Fruit fly (Drosophila melanogaster) whole organism, embryonic: ENCODE results near the gene CG7071.

Source experiments
- Aef1 ChIP-seq: fragments of 200-800 bp; sonication (Bioruptor generic); IDR thresholded peaks from 3 replicates; pipeline ENCODE4 v1.3.6; 2022; ENCODE audit warnings: missing biosample characterization, missing genetic modification characterization
- Atf-2 ChIP-seq: fragments of 200-800 bp; sonication (Bioruptor generic); optimal IDR thresholded peaks from 2 replicates; lab custom pipeline; 2016; ENCODE audit warnings: missing biosample characterization, missing genetic modification characterization
- CG1024 ChIP-seq: fragments of 200-800 bp; sonication (Bioruptor generic); IDR thresholded peaks from 2 replicates; pipeline ENCODE4 v1.3.6; 2022; ENCODE audit warnings: missing biosample characterization, missing genetic modification characterization
- CG10654 ChIP-seq: fragments of 200-800 bp; sonication (Bioruptor generic); optimal IDR thresholded peaks from 2 replicates; lab custom pipeline; 2016; ENCODE audit warnings: missing biosample characterization, missing genetic modification characterization
- CG11247 ChIP-seq: fragments of 200-800 bp; sonication (Bioruptor generic); IDR thresholded peaks from 2 replicates; pipeline ENCODE4 v1.3.6; 2022; ENCODE audit warnings: missing biosample characterization, missing genetic modification characterization
- CG11504 ChIP-seq: fragments of 200-800 bp; sonication (Bioruptor generic); optimal IDR thresholded peaks from 3 replicates; lab custom pipeline; 2019; ENCODE audit warnings: missing biosample characterization, mild to moderate bottlenecking, missing genetic modification characterization, moderate library complexity
- CG12071 ChIP-seq: fragments of 200-800 bp; sonication (Bioruptor generic); optimal IDR thresholded peaks from 3 replicates; lab custom pipeline; 2018; ENCODE audit warnings: missing biosample characterization, mild to moderate bottlenecking, missing genetic modification characterization
- CG12155 ChIP-seq: fragments of 200-800 bp; sonication (Bioruptor generic); optimal IDR thresholded peaks from 3 replicates; lab custom pipeline; 2016; ENCODE audit warnings: missing biosample characterization, missing genetic modification characterization
- CG1233 ChIP-seq: fragments of 200-800 bp; sonication (Bioruptor generic); optimal IDR thresholded peaks from 4 replicates; lab custom pipeline; 2018; ENCODE audit warnings: missing biosample characterization, mild to moderate bottlenecking, missing genetic modification characterization
- CG13296 ChIP-seq: fragments of 200-800 bp; sonication (Bioruptor generic); optimal IDR thresholded peaks from 3 replicates; lab custom pipeline; 2018; ENCODE audit warnings: missing biosample characterization, mild to moderate bottlenecking, missing genetic modification characterization
- CG14050 ChIP-seq: fragments of 200-800 bp; sonication (Bioruptor generic); IDR thresholded peaks from 3 replicates; pipeline ENCODE4 v1.3.6; 2022; ENCODE audit warnings: missing biosample characterization, missing genetic modification characterization
- CG14860 ChIP-seq: fragments of 200-800 bp; sonication (Bioruptor generic); IDR thresholded peaks from 3 replicates; pipeline ENCODE4 v1.3.6; 2022; ENCODE audit warnings: missing biosample characterization, missing genetic modification characterization; ENCODE audit not compliant: partially characterized antibody
- CG15269 ChIP-seq: fragments of 200-800 bp; sonication (Bioruptor generic); optimal IDR thresholded peaks from 2 replicates; lab custom pipeline; 2018; ENCODE audit warnings: missing biosample characterization, mild to moderate bottlenecking, missing genetic modification characterization, moderate library complexity
- CG1647 ChIP-seq: fragments of 200-800 bp; sonication (Bioruptor generic); optimal IDR thresholded peaks from 3 replicates; lab custom pipeline; 2016; ENCODE audit warnings: missing biosample characterization, missing genetic modification characterization
- CG30431 ChIP-seq: fragments of 200-800 bp; sonication (Bioruptor generic); optimal IDR thresholded peaks from 2 replicates; lab custom pipeline; 2017; ENCODE audit warnings: missing biosample characterization, missing genetic modification characterization
- CG32767 ChIP-seq: fragments of 200-800 bp; sonication (Bioruptor generic); IDR thresholded peaks from 2 replicates; pipeline ENCODE4 v1.3.6; 2022; ENCODE audit warnings: missing biosample characterization, missing genetic modification characterization
- CG32772 ChIP-seq: fragments of 200-800 bp; sonication (Bioruptor generic); IDR thresholded peaks from 2 replicates; pipeline ENCODE4 v1.3.6; 2022; ENCODE audit warnings: missing biosample characterization, missing genetic modification characterization
- CG3407 ChIP-seq: fragments of 200-800 bp; sonication (Bioruptor generic); optimal IDR thresholded peaks from 2 replicates; lab custom pipeline; 2018; ENCODE audit warnings: missing biosample characterization, mild to moderate bottlenecking, missing genetic modification characterization
- CG4424 ChIP-seq: fragments of 200-800 bp; sonication (Bioruptor generic); optimal IDR thresholded peaks from 3 replicates; lab custom pipeline; 2016; ENCODE audit warnings: missing biosample characterization, missing genetic modification characterization
- CG4617 ChIP-seq: fragments of 200-800 bp; sonication (Bioruptor generic); optimal IDR thresholded peaks from 3 replicates; lab custom pipeline; 2016; ENCODE audit warnings: missing biosample characterization, missing genetic modification characterization, borderline replicate concordance
- CG6791 ChIP-seq: fragments of 200-800 bp; sonication (Bioruptor generic); IDR thresholded peaks from 3 replicates; pipeline ENCODE4 v1.3.6; 2022; ENCODE audit warnings: missing biosample characterization, missing genetic modification characterization; ENCODE audit not compliant: partially characterized antibody
- CG6813 ChIP-seq: fragments of 200-800 bp; sonication (Bioruptor generic); optimal IDR thresholded peaks from 2 replicates; lab custom pipeline; 2017; ENCODE audit warnings: missing biosample characterization, missing genetic modification characterization, mild to moderate bottlenecking, moderate library complexity, missing genetic modification reagents
- CG7271 ChIP-seq: fragments of 200-800 bp; sonication (Bioruptor generic); optimal IDR thresholded peaks from 2 replicates; lab custom pipeline; 2018; ENCODE audit warnings: missing biosample characterization, mild to moderate bottlenecking, missing genetic modification characterization, moderate library complexity
- CG8944 ChIP-seq: fragments of 200-800 bp; sonication (Bioruptor generic); optimal IDR thresholded peaks from 3 replicates; lab custom pipeline; 2016; ENCODE audit warnings: missing biosample characterization, missing genetic modification characterization
- CG9727 ChIP-seq: fragments of 200-800 bp; sonication (Bioruptor generic); optimal IDR thresholded peaks from 3 replicates; lab custom pipeline; 2017; ENCODE audit warnings: missing biosample characterization, mild to moderate bottlenecking, missing genetic modification characterization
- CHES-1-like ChIP-seq: fragments of 200-800 bp; sonication (Bioruptor generic); optimal IDR thresholded peaks from 2 replicates; lab custom pipeline; 2016; ENCODE audit warnings: missing biosample characterization, missing genetic modification characterization
- Dfd ChIP-seq, 2 experiments: fragments of >200 bp; optimal IDR thresholded peaks; 2 replicates each; lab custom pipeline; 2017; ENCODE audit warnings: missing biosample characterization in 2 of 2, missing genetic modification characterization in 2 of 2
- Ets65A ChIP-seq: fragments of 200-800 bp; sonication (Bioruptor generic); peaks from one replicate; lab custom pipeline; 2016; ENCODE audit warnings: missing biosample characterization, missing genetic modification characterization
- Fer2 ChIP-seq: fragments of 200-800 bp; sonication (Bioruptor generic); optimal IDR thresholded peaks from 2 replicates; lab custom pipeline; 2018; ENCODE audit warnings: missing biosample characterization, mild to moderate bottlenecking, missing genetic modification characterization, moderate library complexity
- NC2α ChIP-seq: fragments of 200-800 bp; sonication (Bioruptor generic); optimal IDR thresholded peaks from 2 replicates; lab custom pipeline; 2016; ENCODE audit warnings: missing biosample characterization, missing genetic modification characterization
- Rx ChIP-seq: fragments of 200-800 bp; sonication (Bioruptor generic); IDR thresholded peaks from 2 replicates; pipeline ENCODE4 v1.3.6; 2022; ENCODE audit warnings: missing biosample characterization, missing genetic modification characterization
- Ssrp ChIP-seq: fragments of 200-800 bp; sonication (Bioruptor generic); optimal IDR thresholded peaks from 2 replicates; lab custom pipeline; 2018; ENCODE audit warnings: missing biosample characterization, mild to moderate bottlenecking, missing genetic modification characterization, moderate library complexity
- Tbp ChIP-seq: fragments of >200 bp; optimal IDR thresholded peaks from 2 replicates; lab custom pipeline; 2018; ENCODE audit warnings: missing biosample characterization, missing genetic modification characterization
- al ChIP-seq: fragments of 200-800 bp; sonication (Bioruptor generic); IDR thresholded peaks from 2 replicates; pipeline ENCODE4 v1.3.6; 2022; ENCODE audit warnings: missing biosample characterization, missing genetic modification characterization
- bbx ChIP-seq: fragments of 200-800 bp; sonication (Bioruptor generic); IDR thresholded peaks from 2 replicates; pipeline ENCODE4 v1.3.6; 2022; ENCODE audit warnings: missing biosample characterization, missing genetic modification characterization; ENCODE audit not compliant: partially characterized antibody
- crc ChIP-seq: fragments of 200-800 bp; sonication (Bioruptor generic); optimal IDR thresholded peaks from 2 replicates; lab custom pipeline; 2016; ENCODE audit warnings: missing biosample characterization, missing genetic modification characterization
- dm ChIP-seq: fragments of 200-800 bp; sonication (Bioruptor generic); optimal IDR thresholded peaks from 3 replicates; lab custom pipeline; 2016; ENCODE audit warnings: missing biosample characterization, missing genetic modification characterization
- eyg ChIP-seq: fragments of 200-800 bp; sonication (Bioruptor generic); optimal IDR thresholded peaks from 3 replicates; lab custom pipeline; 2016; ENCODE audit warnings: missing biosample characterization, missing genetic modification characterization
- gce ChIP-seq: fragments of 200-800 bp; sonication (Bioruptor generic); IDR thresholded peaks from 3 replicates; pipeline ENCODE4 v1.3.6; 2022; ENCODE audit warnings: missing biosample characterization, missing genetic modification characterization
- grn ChIP-seq: fragments of 200-800 bp; sonication (Bioruptor generic); optimal IDR thresholded peaks from 3 replicates; lab custom pipeline; 2017; ENCODE audit warnings: missing biosample characterization, missing genetic modification characterization
- gro ChIP-seq: fragments of 200-800 bp; sonication (Bioruptor generic); optimal IDR thresholded peaks from 2 replicates; lab custom pipeline; 2016; ENCODE audit warnings: missing biosample characterization, missing genetic modification characterization
- ham ChIP-seq: fragments of 200-800 bp; sonication (Bioruptor generic); IDR thresholded peaks from 2 replicates; pipeline ENCODE4 v1.3.6; 2022; ENCODE audit warnings: missing biosample characterization, missing genetic modification characterization
- nau ChIP-seq: fragments of 200-800 bp; sonication (Bioruptor generic); optimal IDR thresholded peaks from 3 replicates; lab custom pipeline; 2017; ENCODE audit warnings: missing biosample characterization, mild to moderate bottlenecking, missing genetic modification characterization, missing genetic modification reagents
- otp ChIP-seq: fragments of 200-800 bp; sonication (Bioruptor generic); IDR thresholded peaks from 3 replicates; pipeline ENCODE4, ENCODE4 v1.3.6; 2022; ENCODE audit warnings: missing biosample characterization, missing genetic modification characterization
- ro ChIP-seq: fragments of 200-800 bp; sonication (Bioruptor generic); IDR thresholded peaks from 2 replicates; pipeline ENCODE4 v1.3.6; 2022; ENCODE audit warnings: missing biosample characterization, missing genetic modification characterization
- stc ChIP-seq: fragments of 200-800 bp; sonication (Bioruptor generic); IDR thresholded peaks from 2 replicates; pipeline ENCODE4 v1.3.6; 2022; ENCODE audit warnings: missing biosample characterization, missing genetic modification characterization
- tap ChIP-seq: fragments of 200-800 bp; optimal IDR thresholded peaks from 3 replicates; lab custom pipeline; 2019; ENCODE audit warnings: missing biosample characterization, mild to moderate bottlenecking, missing genetic modification characterization, moderate library complexity
- tup ChIP-seq: fragments of 200-800 bp; sonication (Bioruptor generic); optimal IDR thresholded peaks from 2 replicates; lab custom pipeline; 2016; ENCODE audit warnings: missing biosample characterization, mild to moderate bottlenecking, missing genetic modification characterization, moderate library complexity
- usp ChIP-seq: fragments of >200 bp; optimal IDR thresholded peaks from 2 replicates; lab custom pipeline; 2017; ENCODE audit warnings: missing biosample characterization, missing genetic modification characterization
- zfh1 ChIP-seq: fragments of 200-800 bp; sonication (Bioruptor generic); IDR thresholded peaks from 3 replicates; pipeline ENCODE4 v1.3.6; 2022; ENCODE audit warnings: missing biosample characterization, missing genetic modification characterization

CG7071 gene

DNA sequence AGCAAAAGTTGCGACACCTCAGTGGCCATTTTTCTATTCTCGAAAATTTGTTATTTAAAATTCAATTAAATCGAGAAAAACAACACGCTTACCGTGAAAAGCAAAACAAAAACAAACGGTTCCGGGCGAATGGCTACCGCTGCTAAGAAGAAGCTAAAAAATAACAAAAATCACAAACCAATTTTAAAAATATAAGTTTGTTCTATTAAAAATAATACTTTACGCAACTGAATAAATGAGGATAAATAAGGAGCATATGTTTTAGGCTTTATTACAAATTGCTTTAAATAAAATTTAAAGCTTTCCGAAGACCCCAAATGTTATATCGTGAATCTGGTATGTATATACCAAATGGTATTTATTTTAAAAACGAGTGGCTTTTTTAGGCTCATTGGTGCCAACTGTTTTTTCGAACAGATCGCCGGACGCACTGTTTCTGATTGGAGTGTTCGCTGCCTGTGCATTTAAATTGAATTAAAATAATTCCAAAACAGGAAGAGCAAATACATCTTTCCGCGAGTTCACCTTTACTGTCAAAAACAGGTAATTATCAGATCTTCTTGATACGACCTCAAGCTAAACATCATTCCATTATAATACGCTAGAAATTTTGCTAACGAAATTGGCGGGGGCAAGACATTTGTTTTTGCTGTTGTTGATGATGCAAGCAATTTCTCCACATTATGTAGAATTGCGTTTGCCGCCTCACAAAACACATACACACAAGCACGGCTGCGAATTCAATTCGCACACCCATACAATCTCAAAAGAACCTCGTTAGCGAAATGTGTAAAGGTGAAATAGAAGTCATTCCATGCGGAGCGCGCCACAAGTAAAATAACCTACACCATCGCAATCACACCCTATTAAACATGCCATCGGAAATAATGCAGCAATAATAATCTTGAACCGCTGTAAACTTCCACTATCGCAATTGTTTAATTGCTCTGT, 5.0 kb downstream of the CG7071 start, which contains the start of the genes Polr3F and PyK (continued):
- no peak for TF ChIP-seq ham (GFP tag; lab: Robert Waterston, UW)
- TF ChIP-seq tap (tag; lab: Kevin White, UChicago), result no peak
- no peak for TF ChIP-seq Rx (GFP tag; lab: Robert Waterston, UW)
- TF ChIP-seq CG9727 (GFP tag; lab: Kevin White, UChicago), result peak; percentile 41
- no peak for TF ChIP-seq ro (GFP tag; lab: Robert Waterston, UW)
- no peak for TF ChIP-seq CG1233
- TF ChIP-seq stc, result no peak
- peak; percentile 12; the same call in 1 of the 3 replicates for TF ChIP-seq Aef1
- TF ChIP-seq CG6813, result no peak
- no peak for TF ChIP-seq zfh1 (GFP tag; lab: Robert Waterston, UW)
- no peak for TF ChIP-seq Tbp
- no peak for TF ChIP-seq CG32772 (GFP tag; lab: Robert Waterston, UW)
- TF ChIP-seq eyg (GFP tag; lab: Kevin White, UChicago), result no peak
- no peak for TF ChIP-seq CG32767 (GFP tag; lab: Robert Waterston, UW)
- TF ChIP-seq Atf-2 (GFP tag; lab: Kevin White, UChicago), result no peak
- no peak for TF ChIP-seq CG30431 (GFP tag; lab: Kevin White, UChicago)
- no peak for TF ChIP-seq grn
- TF ChIP-seq CG3407 (GFP tag; lab: Kevin White, UChicago), result no peak
- peak; percentile 44 for TF ChIP-seq CHES-1-like (GFP tag; lab: Kevin White, UChicago)
- no peak for TF ChIP-seq CG12071
- no peak; the same call in 2 of the 3 replicates for TF ChIP-seq otp (GFP tag; lab: Robert Waterston, UW)
- peak; percentile 5 for TF ChIP-seq CG12155 (GFP tag; lab: Kevin White, UChicago)
- no peak for TF ChIP-seq CG14860 (GFP tag; lab: Robert Waterston, UW)
- no peak for TF ChIP-seq al
- no peak for TF ChIP-seq nau (GFP tag; lab: Kevin White, UChicago)
- TF ChIP-seq CG4617 (GFP tag; lab: Kevin White, UChicago), result peak; percentile 30
- TF ChIP-seq Ssrp (tag; lab: Kevin White, UChicago), result no peak
- no peak for TF ChIP-seq CG14050
- TF ChIP-seq CG11504 (tag; lab: Kevin White, UChicago), result peak; percentile 49
- TF ChIP-seq tup (GFP tag; lab: Kevin White, UChicago), result no peak
- no peak for TF ChIP-seq Fer2
- TF ChIP-seq Ets65A (GFP tag; lab: Kevin White, UChicago), result peak; percentile 23
- no peak for TF ChIP-seq CG4424
- TF ChIP-seq CG13296 (GFP tag; lab: Kevin White, UChicago), result peak; percentile 4
- TF ChIP-seq CG15269 (tag; lab: Kevin White, UChicago), result peak; percentile 52
- TF ChIP-seq NC2α, result no peak
- TF ChIP-seq dm (GFP tag; lab: Kevin White, UChicago), result peak; percentile 25
- TF ChIP-seq Dfd (GFP tag; optimal IDR thresholded peaks at IDR 0.05; lab: Kevin White, UChicago), result no peak
- no peak for TF ChIP-seq CG7271 (tag; lab: Kevin White, UChicago)
- no peak for TF ChIP-seq CG1647 (GFP tag; lab: Kevin White, UChicago)
- TF ChIP-seq gro (GFP tag; lab: Kevin White, UChicago), result no peak
- TF ChIP-seq crc (GFP tag; lab: Kevin White, UChicago), result no peak
- TF ChIP-seq usp (GFP tag; lab: Kevin White, UChicago), result no peak
- TF ChIP-seq CG11247 (GFP tag; lab: Robert Waterston, UW), result no peak
- peak; percentile 5 for TF ChIP-seq CG10654 (GFP tag; lab: Kevin White, UChicago)
- TF ChIP-seq CG8944 (GFP tag; lab: Kevin White, UChicago), result no peak
- no peak for TF ChIP-seq CG1024 (GFP tag; lab: Robert Waterston, UW)
- no peak for TF ChIP-seq CG6791 (GFP tag; lab: Robert Waterston, UW)
- TF ChIP-seq bbx (GFP tag; lab: Robert Waterston, UW), result no peak
- no peak for TF ChIP-seq gce (GFP tag; lab: Robert Waterston, UW)
